Worm (Caenorhabditis elegans) whole organism, L1 larva: ENCODE measurements around the gene F44E2.6.

Experiments
- C04F5.9 ChIP-seq: sonication (generic microtip); optimal IDR thresholded peaks from 2 replicates; lab custom pipeline; 2016; ENCODE audit warnings: missing genetic modification characterization, missing compliant biosample characterization
- C16A3.4 ChIP-seq: fragments of 150-350 bp; optimal IDR thresholded peaks from 2 replicates; lab custom pipeline; 2014; ENCODE audit warnings: missing biosample characterization, missing genetic modification characterization
- ama-1 ChIP-seq: fragments of 150-350 bp; optimal IDR thresholded peaks from 2 replicates; lab custom pipeline; 2014
- blmp-1 ChIP-seq: fragments of 150-350 bp; optimal IDR thresholded peaks from 2 replicates; lab custom pipeline; 2014; ENCODE audit warnings: missing biosample characterization, missing genetic modification characterization
- ceh-63 ChIP-seq: fragments of 200-800 bp; sonication (Bioruptor generic); optimal IDR thresholded peaks from 2 replicates; lab custom pipeline; 2018; ENCODE audit warnings: mild to moderate bottlenecking, missing genetic modification characterization, missing compliant biosample characterization
- ceh-82 ChIP-seq, 3 experiments: fragments of 150-350 bp in 1 of 3; sonication (generic microtip) in 2 of 3; optimal IDR thresholded peaks; 2 replicates each; lab custom pipeline; 2014 to 2017; ENCODE audit warnings: missing biosample characterization in 3 of 3, missing genetic modification characterization in 3 of 3
- ceh-90 ChIP-seq: sonication (generic microtip); optimal IDR thresholded peaks from 2 replicates; lab custom pipeline; 2016; ENCODE audit warnings: missing genetic modification characterization, missing compliant biosample characterization
- dpl-1 ChIP-seq, 3 experiments: fragments of 150-350 bp in 2 of 3; sonication (generic microtip) in 1 of 3; optimal IDR thresholded peaks; 2 replicates each; lab custom pipeline; 2014 to 2017; ENCODE audit warnings: missing biosample characterization in 3 of 3, missing genetic modification characterization in 3 of 3, missing genetic modification reagents in 3 of 3
- efl-1 ChIP-seq, 4 experiments: fragments of 150-350 bp; optimal IDR thresholded peaks in 3 of 4; peaks in 1 of 4; 1 replicate in 1 of 4; 2 replicates in 3 of 4; lab custom pipeline; 2014; ENCODE audit warnings: missing biosample characterization in 2 of 4, missing genetic modification characterization in 2 of 4, missing genetic modification reagents in 2 of 4
- egl-13 ChIP-seq: sonication (generic microtip); optimal IDR thresholded peaks from 2 replicates; lab custom pipeline; 2016; ENCODE audit warnings: missing genotype, missing genetic modification reagents, missing genetic modification characterization, missing compliant biosample characterization
- egl-27 ChIP-seq, 2 experiments: fragments of 150-350 bp in 1 of 2; sonication (generic microtip); optimal IDR thresholded peaks; 3 replicates each; lab custom pipeline; 2017 to 2018; ENCODE audit warnings: missing biosample characterization in 2 of 2, missing genetic modification characterization in 2 of 2, missing genetic modification reagents in 2 of 2
- elt-3 ChIP-seq, 6 experiments: fragments of 150-350 bp in 1 of 6; sonication (generic microtip); optimal IDR thresholded peaks; 2 replicates each; lab custom pipeline; 2017 to 2018; ENCODE audit warnings: missing biosample characterization in 6 of 6, missing genetic modification characterization in 6 of 6, inconsistent platforms in 1 of 6
- ets-5 ChIP-seq: fragments of 200-800 bp; sonication (Bioruptor generic); IDR thresholded peaks from 2 replicates; pipeline ENCODE4 v1.3.6; 2022; ENCODE audit warnings: missing genetic modification characterization, missing compliant biosample characterization
- fkh-8 ChIP-seq: sonication (generic microtip); optimal IDR thresholded peaks from 2 replicates; lab custom pipeline; 2016; ENCODE audit warnings: mild to moderate bottlenecking, missing genetic modification characterization, missing compliant biosample characterization
- grh-1 ChIP-seq: fragments of 200-800 bp; sonication (Bioruptor generic); IDR thresholded peaks from 2 replicates; pipeline ENCODE4 v1.3.6; 2022; ENCODE audit warnings: missing genetic modification reagents, missing genetic modification characterization, missing compliant biosample characterization
- lin-13 ChIP-seq: fragments of 150-350 bp; optimal IDR thresholded peaks from 2 replicates; lab custom pipeline; 2014; ENCODE audit warnings: missing biosample characterization, missing genetic modification reagents, missing genetic modification characterization
- lir-3 ChIP-seq: sonication (generic microtip); optimal IDR thresholded peaks from 2 replicates; lab custom pipeline; 2016; ENCODE audit warnings: mild to moderate bottlenecking, missing genetic modification characterization, moderate library complexity, missing compliant biosample characterization; ENCODE audit not compliant: poor library complexity
- lsy-2 ChIP-seq, 2 experiments: fragments of 150-350 bp; optimal IDR thresholded peaks; 2 replicates each; lab custom pipeline; 2014; ENCODE audit warnings: missing biosample characterization in 2 of 2, missing genetic modification characterization in 2 of 2
- mab-9 ChIP-seq: fragments of 200-800 bp; sonication (Bioruptor generic); IDR thresholded peaks from 2 replicates; pipeline ENCODE4 v1.3.6; 2022; ENCODE audit warnings: missing genetic modification reagents, missing genetic modification characterization, missing compliant biosample characterization
- mdl-1 ChIP-seq, 2 experiments: fragments of 150-350 bp; optimal IDR thresholded peaks; 2 replicates each; lab custom pipeline; 2014 to 2017; ENCODE audit warnings: missing biosample characterization in 2 of 2, missing genetic modification characterization in 2 of 2, inconsistent platforms in 1 of 2
- mep-1 ChIP-seq: fragments of 150-350 bp; optimal IDR thresholded peaks from 2 replicates; lab custom pipeline; 2014; ENCODE audit warnings: missing biosample characterization, missing genetic modification characterization
- nhr-47 ChIP-seq: sonication (generic microtip); optimal IDR thresholded peaks from 2 replicates; lab custom pipeline; 2016; ENCODE audit warnings: mild to moderate bottlenecking, missing genetic modification characterization, moderate library complexity, missing compliant biosample characterization
- nhr-84 ChIP-seq: sonication (generic microtip); optimal IDR thresholded peaks from 2 replicates; lab custom pipeline; 2017; ENCODE audit warnings: missing biosample characterization, missing genetic modification characterization
- nhr-85 ChIP-seq: sonication (generic microtip); peaks from one replicate; lab custom pipeline; 2016; ENCODE audit warnings: missing genetic modification characterization, inconsistent platforms, missing compliant biosample characterization
- pax-3 ChIP-seq: fragments of 200-800 bp; sonication (Bioruptor generic); optimal IDR thresholded peaks from 2 replicates; lab custom pipeline; 2018; ENCODE audit warnings: mild to moderate bottlenecking, missing genetic modification characterization, moderate library complexity, missing compliant biosample characterization
- pqm-1 ChIP-seq: sonication (generic microtip); optimal IDR thresholded peaks from 3 replicates; lab custom pipeline; 2017; ENCODE audit warnings: missing biosample characterization, missing genetic modification characterization
- rnt-1 ChIP-seq: sonication (generic microtip); optimal IDR thresholded peaks from 2 replicates; lab custom pipeline; 2016; ENCODE audit warnings: mild to moderate bottlenecking, missing genetic modification characterization, moderate library complexity, missing compliant biosample characterization
- skn-1 ChIP-seq: fragments of 150-350 bp; optimal IDR thresholded peaks from 2 replicates; lab custom pipeline; 2014; ENCODE audit warnings: missing biosample characterization, missing genetic modification characterization
- snpc-4 ChIP-seq: fragments of 150-350 bp; optimal IDR thresholded peaks from 2 replicates; lab custom pipeline; 2014; ENCODE audit warnings: missing biosample characterization, missing genetic modification characterization
- snu-23 ChIP-seq: sonication (generic microtip); optimal IDR thresholded peaks from 2 replicates; lab custom pipeline; 2016; ENCODE audit warnings: missing genetic modification characterization, missing compliant biosample characterization
- swsn-7 ChIP-seq: sonication (generic microtip); optimal IDR thresholded peaks from 2 replicates; lab custom pipeline; 2016; ENCODE audit warnings: missing genetic modification characterization, missing compliant biosample characterization
- unc-130 ChIP-seq: fragments of 150-350 bp; optimal IDR thresholded peaks from 2 replicates; lab custom pipeline; 2017; ENCODE audit warnings: missing biosample characterization, missing genetic modification characterization, inconsistent platforms
- vab-15 ChIP-seq: sonication (generic microtip); optimal IDR thresholded peaks from 2 replicates; lab custom pipeline; 2017; ENCODE audit warnings: missing genotype, mild to moderate bottlenecking, missing genetic modification characterization, missing compliant biosample characterization
- xbp-1 ChIP-seq: sonication (generic microtip); optimal IDR thresholded peaks from 2 replicates; lab custom pipeline; 2016; ENCODE audit warnings: missing genetic modification characterization, missing compliant biosample characterization
- ztf-4 ChIP-seq: fragments of 150-350 bp; optimal IDR thresholded peaks from 2 replicates; lab custom pipeline; 2014; ENCODE audit warnings: missing biosample characterization, missing genetic modification characterization

The F44E2.6 gene

DNA sequence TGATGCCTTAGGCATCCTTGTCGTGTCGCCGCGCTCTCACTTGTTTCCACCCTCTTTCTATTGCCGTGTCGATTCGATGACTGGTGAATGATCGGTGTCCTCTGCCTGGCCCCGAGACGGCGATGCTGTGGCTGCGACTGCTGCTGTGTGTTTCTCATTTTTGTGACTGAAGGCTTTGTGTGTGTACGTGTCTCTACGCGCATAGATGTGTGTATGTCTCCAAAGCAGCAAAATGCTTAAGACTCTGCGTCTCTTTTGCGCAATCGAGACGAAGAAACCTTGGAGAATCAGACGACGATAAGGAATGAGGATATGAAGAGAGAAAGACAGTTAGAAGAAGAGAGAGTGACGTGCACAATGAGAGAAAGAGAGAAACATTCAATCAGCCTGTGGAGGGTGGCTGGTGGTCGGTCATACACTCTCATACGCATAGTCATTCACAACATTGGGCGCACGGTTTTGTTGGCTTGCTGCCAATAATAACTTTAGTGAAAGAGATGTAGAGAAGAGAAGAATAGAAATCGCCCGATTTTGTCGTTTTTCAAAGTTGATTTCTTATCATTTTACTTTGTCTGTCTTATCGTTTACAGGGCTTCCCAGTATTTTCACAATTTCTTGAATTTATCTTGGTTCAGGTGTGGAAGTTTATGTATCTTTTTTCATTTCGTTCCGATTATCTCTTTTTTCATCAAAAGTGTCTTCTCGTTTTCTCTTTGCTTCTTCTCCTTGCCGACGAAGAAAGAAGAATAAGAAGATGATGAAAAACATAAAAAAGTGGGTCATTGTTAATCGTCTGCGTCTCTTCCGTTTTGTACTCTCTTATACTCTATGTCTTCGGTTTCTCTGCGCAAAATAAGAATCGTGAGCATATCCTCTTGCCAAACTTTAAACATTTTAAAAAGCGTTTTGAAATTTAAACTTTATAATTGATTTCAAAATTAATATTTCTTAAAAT lies 42.9 kb downstream of the F44E2.6 start (continued):
- peak; percentile 83 for TF ChIP-seq pax-3
- peak; percentile 84 for TF ChIP-seq egl-13 (tag; lab: Kevin White, UChicago)
- TF ChIP-seq nhr-84 (tag; lab: Kevin White, UChicago): no peak
- TF ChIP-seq swsn-7 (tag; lab: Kevin White, UChicago): peak; percentile 96
- peak; percentile 65 for TF ChIP-seq C04F5.9 (tag; lab: Kevin White, UChicago)
- TF ChIP-seq vab-15 (tag; lab: Kevin White, UChicago): peak; percentile 86
- TF ChIP-seq blmp-1 (tag; lab: Kevin White, UChicago): peak; percentile 85
- TF ChIP-seq ztf-4 (tag; lab: Kevin White, UChicago): peak; percentile 96
- peak; percentile 82 for TF ChIP-seq grh-1 (GFP tag; lab: Robert Waterston, UW)
- TF ChIP-seq mep-1: peak; percentile 98
- TF ChIP-seq ets-5 (GFP tag; lab: Robert Waterston, UW): no peak
- TF ChIP-seq lir-3 (tag; lab: Kevin White, UChicago): peak; percentile 81

DNA sequence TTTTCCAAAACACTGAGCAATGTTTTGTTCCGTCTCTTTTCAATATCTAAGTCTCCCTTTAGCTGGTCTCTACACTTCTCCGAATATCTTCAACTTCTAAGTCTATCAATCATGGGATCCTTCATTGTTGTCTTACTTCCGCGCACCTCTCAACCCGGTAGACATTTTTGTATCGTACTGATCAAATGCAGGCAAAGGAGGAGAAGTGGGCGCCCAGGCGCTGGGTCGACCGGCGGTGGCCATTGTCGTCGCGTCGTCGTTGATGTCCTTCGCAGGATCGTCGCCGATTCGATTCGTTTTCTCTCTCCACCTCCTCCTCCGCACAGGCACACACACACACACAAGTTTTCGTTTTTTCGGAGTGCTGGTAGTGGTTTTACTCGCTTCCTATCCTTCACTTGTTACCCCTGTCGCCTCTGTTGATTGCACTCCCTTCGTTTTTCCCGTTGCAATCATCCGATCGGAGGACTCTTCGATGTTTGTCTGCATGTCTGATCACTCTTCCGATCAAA lies 43.6 kb downstream of the F44E2.6 start:
- TF ChIP-seq ceh-90 (tag; lab: Kevin White, UChicago) (no peak), xbp-1 (tag; lab: Kevin White, UChicago) (no peak), elt-3 (tag; optimal IDR thresholded peaks at IDR 0.05; lab: Kevin White, UChicago) (peak in 3 of 6 experiments; percentile 16 to 81 (median 68)), ceh-82 (tag; optimal IDR thresholded peaks at IDR 0.05; lab: Kevin White, UChicago) (peak in 1 of 3 experiments; percentile 5), vab-15 (tag; lab: Kevin White, UChicago) (no peak), lsy-2 (tag; optimal IDR thresholded peaks at IDR 0.05; lab: Kevin White, UChicago) (no peak), ceh-63 (no peak), snu-23 (GFP tag; lab: Kevin White, UChicago) (no peak), grh-1 (GFP tag; lab: Robert Waterston, UW) (peak; percentile 40; the same call in 1 of the 2 replicates), C16A3.4 (peak; percentile 0), efl-1 (optimal IDR thresholded peaks at IDR 0.05; lab: Kevin White, UChicago) (no peak), efl-1 (GFP tag; optimal IDR thresholded peaks at IDR 0.05 in 1 of 2; lab: Kevin White, UChicago) (no peak), C04F5.9 (tag; lab: Kevin White, UChicago) (no peak), swsn-7 (tag; lab: Kevin White, UChicago) (no peak), snpc-4 (tag; lab: Kevin White, UChicago) (no peak), rnt-1 (tag; lab: Kevin White, UChicago) (no peak), blmp-1 (tag; lab: Kevin White, UChicago) (peak; percentile 74), unc-130 (peak; percentile 49), lin-13 (peak; percentile 23), ztf-4 (tag; lab: Kevin White, UChicago) (no peak), mdl-1 (tag; optimal IDR thresholded peaks at IDR 0.05; lab: Kevin White, UChicago) (peak in 1 of 2 experiments; percentile 14), mab-9 (no peak), ama-1 (lab: Kevin White, UChicago) (no peak), fkh-8 (tag; lab: Kevin White, UChicago) (no peak), pqm-1 (tag; lab: Kevin White, UChicago) (no peak), skn-1 (peak; percentile 18)

DNA sequence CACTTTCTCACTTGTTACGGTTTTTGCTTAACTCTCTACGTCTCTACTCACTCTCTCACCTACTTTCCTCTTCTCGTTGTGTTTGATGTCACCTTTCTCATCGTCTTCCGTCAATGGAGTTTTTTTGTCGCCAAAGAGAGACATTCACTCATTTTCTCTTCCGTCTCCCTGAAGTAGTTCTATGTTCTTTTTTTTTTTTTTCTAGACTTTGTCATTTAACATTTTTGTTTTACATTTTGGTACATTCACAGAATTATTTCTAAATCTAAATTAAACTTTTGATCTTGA lies 44.3 kb downstream of the F44E2.6 start:
- TF ChIP-seq blmp-1 (tag; lab: Kevin White, UChicago): peak; percentile 86
- no peak for TF ChIP-seq nhr-47 (tag; lab: Kevin White, UChicago)
- TF ChIP-seq ceh-82 (tag; optimal IDR thresholded peaks at IDR 0.05; lab: Kevin White, UChicago): peak in 1 of 3 experiments; percentile 1
- no peak for TF ChIP-seq mab-9
- no peak for TF ChIP-seq egl-27 (tag; optimal IDR thresholded peaks at IDR 0.05; lab: Kevin White, UChicago)
- peak; percentile 17 for TF ChIP-seq nhr-85 (tag; lab: Kevin White, UChicago)
- no peak for TF ChIP-seq efl-1 (optimal IDR thresholded peaks at IDR 0.05; lab: Kevin White, UChicago)
- peak in 1 of 2 experiments; percentile 92 for TF ChIP-seq efl-1 (GFP tag; optimal IDR thresholded peaks at IDR 0.05 in 1 of 2; lab: Kevin White, UChicago)
- no peak for TF ChIP-seq dpl-1 (GFP tag; optimal IDR thresholded peaks at IDR 0.05; lab: Kevin White, UChicago)
